Worm (Caenorhabditis elegans): ENCODE measurements around the gene dec-7.

DNA sequence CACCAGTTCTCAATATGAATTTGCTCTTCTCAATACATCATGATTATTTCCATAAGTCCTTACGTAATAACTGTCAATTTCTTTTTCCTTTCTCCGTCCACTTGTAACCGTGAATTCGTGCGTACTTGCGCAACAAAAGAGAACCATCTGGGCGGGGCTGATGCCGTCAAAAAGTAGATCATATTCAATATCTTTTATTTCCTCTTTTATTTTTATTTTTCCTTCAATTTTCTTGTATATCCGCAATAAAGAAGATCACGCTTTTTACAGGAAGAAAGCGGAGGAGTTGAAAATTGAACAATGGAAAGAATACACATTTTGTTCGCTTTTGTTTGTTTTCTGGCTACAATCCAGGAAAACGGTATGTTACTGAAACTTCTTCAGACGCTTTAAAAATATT, 39.3 kb upstream of the dec-7 start, which contains the start of gene mam-7:
- TF ChIP-seq ama-1 (optimal IDR thresholded peaks at IDR 0.05) (no peak), unc-86 (tag; optimal IDR thresholded peaks at IDR 0.05) (no peak), tbx-2 (tag; optimal IDR thresholded peaks at IDR 0.05) (no peak), dmd-4 (tag; optimal IDR thresholded peaks at IDR 0.05; ENCODE audit: borderline replicate concordance) (no peak), hlh-13 (GFP tag; optimal IDR thresholded peaks at IDR 0.05) (no peak), ceh-18 (tag; optimal IDR thresholded peaks at IDR 0.05) (no peak), nhr-11 (tag; optimal IDR thresholded peaks at IDR 0.05) (no peak), pros-1 (tag; optimal IDR thresholded peaks at IDR 0.05) (no peak), syd-9 (tag; optimal IDR thresholded peaks at IDR 0.05) (no peak), pag-3 (tag; optimal IDR thresholded peaks at IDR 0.05; ENCODE audit: borderline replicate concordance) (no peak), unc-42 (tag; optimal IDR thresholded peaks at IDR 0.05) (no peak)

All from whole organism, late embryonic.